Worm (Caenorhabditis elegans) whole organism, L4/young adult: Measurements from ENCODE around the gene ztf-8.

ENCODE experiments used
- dao-5 ChIP-seq: sonication (generic microtip); optimal IDR thresholded peaks from 2 replicates; lab custom pipeline; 2016; ENCODE audit warnings: missing genotype, missing genetic modification characterization, moderate library complexity, missing compliant biosample characterization
- him-1 ChIP-seq: sonication (generic microtip); optimal IDR thresholded peaks from 2 replicates; lab custom pipeline; 2016; ENCODE audit warnings: missing genotype, missing genetic modification reagents, missing genetic modification characterization, missing compliant biosample characterization

- TF ChIP-seq him-1 (tag; lab: Kevin White, UChicago) (no peak), dao-5 (tag; lab: Kevin White, UChicago) (no peak)
These were observed 51.5 kb downstream of the ztf-8 start for ce11 chrIII:5221820-5222219.
